Worm (Caenorhabditis elegans) whole organism, L4 larva: Measurements from ENCODE around the gene rps-25.

Experiments
- Y48G9A.11 ChIP-seq: fragments of 200-800 bp; sonication (Bioruptor generic); IDR thresholded peaks from 2 replicates; pipeline ENCODE4 v1.3.6; 2022; ENCODE audit warnings: missing genetic modification reagents, missing genetic modification characterization, missing compliant biosample characterization
- Y5F2A.4 ChIP-seq: fragments of 200-800 bp; sonication (Bioruptor generic); optimal IDR thresholded peaks from 2 replicates; lab custom pipeline; 2018; ENCODE audit warnings: mild to moderate bottlenecking, missing genetic modification characterization, missing compliant biosample characterization
- hlh-30 ChIP-seq: sonication (generic microtip); optimal IDR thresholded peaks from 2 replicates; lab custom pipeline; 2017; ENCODE audit warnings: antibody characterized with exemption, mild to moderate bottlenecking, missing genetic modification characterization, missing compliant biosample characterization; ENCODE audit not compliant: insufficient read depth
- mdl-1 ChIP-seq, 2 experiments: fragments of 150-350 bp in 1 of 2; sonication (generic microtip) in 1 of 2; optimal IDR thresholded peaks; 2 replicates each; lab custom pipeline; 2014 to 2017; ENCODE audit warnings: missing biosample characterization in 2 of 2, missing genetic modification characterization in 2 of 2
- mxl-3 ChIP-seq: fragments of 200-800 bp; sonication (Bioruptor generic); optimal IDR thresholded peaks from 2 replicates; lab custom pipeline; 2018; ENCODE audit warnings: mild to moderate bottlenecking, missing genetic modification characterization, missing compliant biosample characterization
- nhr-237 ChIP-seq: sonication (generic microtip); optimal IDR thresholded peaks from 2 replicates; lab custom pipeline; 2017; ENCODE audit warnings: missing biosample characterization, missing genetic modification characterization
- pha-4 ChIP-seq, 2 experiments: fragments of 150-350 bp in 1 of 2; fragments of 200-800 bp in 1 of 2; sonication (Bioruptor generic) in 1 of 2; IDR thresholded peaks in 1 of 2; optimal IDR thresholded peaks in 1 of 2; 2 replicates each; pipeline versions ENCODE4 v1.3.6 to Lab custom; 2014 to 2022; ENCODE audit warnings: missing genetic modification characterization in 2 of 2, missing genetic modification reagents in 2 of 2, missing biosample characterization in 1 of 2, missing compliant biosample characterization in 1 of 2
- spr-3 ChIP-seq: fragments of 200-800 bp; sonication (Bioruptor generic); optimal IDR thresholded peaks from 2 replicates; lab custom pipeline; 2018; ENCODE audit warnings: mild to moderate bottlenecking, missing genetic modification characterization, missing compliant biosample characterization
- zfp-3 ChIP-seq: fragments of 200-800 bp; sonication (Bioruptor generic); conservative IDR thresholded peaks from 2 replicates; pipeline ENCODE4 v1.3.6; 2022; ENCODE audit warnings: missing genetic modification reagents, missing genetic modification characterization, missing compliant biosample characterization

- TF ChIP-seq Y48G9A.11 (GFP tag; lab: Robert Waterston, UW) (no peak), mxl-3 (GFP tag; lab: Kevin White, UChicago) (no peak), pha-4 (GFP tag; IDR thresholded peaks at IDR 0.05; lab: Robert Waterston, UW) (no peak), pha-4 (tag; optimal IDR thresholded peaks at IDR 0.05; lab: Kevin White, UChicago) (no peak), hlh-30 (tag; lab: Kevin White, UChicago) (no peak), nhr-237 (tag; lab: Kevin White, UChicago) (no peak), mdl-1 (tag; optimal IDR thresholded peaks at IDR 0.05; lab: Kevin White, UChicago) (no peak), Y5F2A.4 (no peak), spr-3 (no peak), zfp-3 (GFP tag; lab: Robert Waterston, UW) (no peak)
Measured at ce11 chrIV:5949964-5950363, 2.6 kb upstream of the rps-25 start.
